Fruit fly (Drosophila melanogaster): ENCODE measurements around the gene lmgB.
A peak's percentile ranks its signal among the peaks of the same experiment; 100 is the strongest.

Gene lmgB

DNA sequence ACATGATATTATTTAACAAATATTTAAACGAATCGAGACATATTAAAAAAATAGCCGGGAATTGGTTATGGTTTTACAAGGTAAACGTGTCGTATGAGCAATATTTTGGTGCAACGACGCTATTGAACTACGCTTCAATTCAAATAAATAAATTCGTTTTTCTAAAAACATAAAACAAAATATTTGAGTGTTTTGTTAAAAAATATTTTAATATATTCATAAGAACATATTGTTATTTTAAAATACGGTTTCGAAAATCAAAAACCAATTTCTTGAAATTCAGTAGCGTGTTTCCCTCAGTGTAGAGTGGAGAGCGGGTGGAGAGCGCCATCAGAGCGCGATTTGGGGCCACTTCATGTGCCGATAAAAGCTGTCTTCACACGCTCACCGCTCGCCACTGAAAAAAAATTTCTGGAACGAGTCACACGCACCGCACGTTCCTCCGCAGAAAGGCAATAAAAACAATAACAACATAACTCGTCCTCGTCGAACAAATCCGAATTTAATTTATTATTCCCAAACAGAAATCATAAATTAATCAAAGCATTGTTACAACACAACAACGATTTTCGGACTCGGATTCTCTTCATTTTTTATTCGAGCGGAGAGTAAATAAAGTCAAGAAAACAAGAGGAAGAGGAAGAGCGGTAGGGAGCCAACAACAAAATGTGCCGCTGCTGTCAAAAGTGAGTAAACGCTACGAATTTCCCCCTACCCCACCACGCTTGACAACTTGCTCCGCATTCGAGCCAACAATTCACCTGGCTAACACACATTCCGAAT lies 7.2 kb upstream of the lmgB start (continued):
- TF ChIP-seq CG17359 (tag; optimal IDR thresholded peaks at IDR 0.05) (peak; percentile 91), fu2 (GFP tag; optimal IDR thresholded peaks at IDR 0.05) (peak; percentile 17), CG11723 (GFP tag; optimal IDR thresholded peaks at IDR 0.05) (peak; percentile 91), CG12659 (GFP tag; optimal IDR thresholded peaks at IDR 0.05) (peak; percentile 94), cato (GFP tag; optimal IDR thresholded peaks at IDR 0.05; ENCODE audit: borderline replicate concordance) (peak; percentile 86), ems (GFP tag; optimal IDR thresholded peaks at IDR 0.05) (peak; percentile 33), CG13287 (GFP tag; IDR thresholded peaks at IDR 0.05; ENCODE audit: partially characterized antibody) (no peak), ap (GFP tag; IDR thresholded peaks at IDR 0.05) (peak; percentile 56; the same call in 1 of the 2 replicates), nmo (GFP tag; optimal IDR thresholded peaks at IDR 0.05) (peak; percentile 97), CG7271 (tag; optimal IDR thresholded peaks at IDR 0.05) (no peak), Lpt (GFP tag; optimal IDR thresholded peaks at IDR 0.05) (no peak), unc-4 (GFP tag; IDR thresholded peaks at IDR 0.05; ENCODE audit: partially characterized antibody) (no peak), Mrtf (GFP tag; IDR thresholded peaks at IDR 0.05) (peak; percentile 71; the same call in 2 of the 3 replicates), CG16779 (GFP tag; IDR thresholded peaks at IDR 0.05) (no peak), tgo (GFP tag; IDR thresholded peaks at IDR 0.05) (peak; percentile 84), HHEX (GFP tag; optimal IDR thresholded peaks at IDR 0.05) (peak; percentile 94), Lhr (GFP tag; optimal IDR thresholded peaks at IDR 0.05) (peak; percentile 59), CG7357 (GFP tag; IDR thresholded peaks at IDR 0.05) (peak; percentile 78), grn (GFP tag; optimal IDR thresholded peaks at IDR 0.05) (no peak), Oaz (GFP tag; IDR thresholded peaks at IDR 0.05) (peak; percentile 67), CG4820 (GFP tag; optimal IDR thresholded peaks at IDR 0.05) (peak; percentile 85), CG17912 (GFP tag; optimal IDR thresholded peaks at IDR 0.05) (peak; percentile 72), wek (GFP tag; optimal IDR thresholded peaks at IDR 0.05) (no peak), CG13624 (GFP tag; optimal IDR thresholded peaks at IDR 0.05) (peak; percentile 28), Ets65A (GFP tag) (peak; percentile 94), Ada2b (GFP tag; IDR thresholded peaks at IDR 0.05) (peak; percentile 60), CG6654 (GFP tag; optimal IDR thresholded peaks at IDR 0.05) (peak; percentile 83), psq (GFP tag; optimal IDR thresholded peaks at IDR 0.05) (peak; percentile 76), PHDP (tag; optimal IDR thresholded peaks at IDR 0.05) (peak; percentile 94), Ets97D (GFP tag; optimal IDR thresholded peaks at IDR 0.05) (peak; percentile 19), CG10543 (GFP tag; optimal IDR thresholded peaks at IDR 0.05) (peak; percentile 91), CG1024 (GFP tag; IDR thresholded peaks at IDR 0.05) (no peak; the same call in 1 of the 2 replicates), MESR4 (GFP tag; optimal IDR thresholded peaks at IDR 0.05) (no peak), oc (tag; optimal IDR thresholded peaks at IDR 0.05) (peak; percentile 14), CG8388 (GFP tag; optimal IDR thresholded peaks at IDR 0.05) (peak; percentile 89), cwo (GFP tag; optimal IDR thresholded peaks at IDR 0.05) (peak; percentile 87), CG9215 (GFP tag; IDR thresholded peaks at IDR 0.05) (peak; percentile 84), caup (GFP tag; optimal IDR thresholded peaks at IDR 0.05; ENCODE audit: severe bottlenecking) (peak; percentile 93), H2.0 (GFP tag; IDR thresholded peaks at IDR 0.05) (peak; percentile 62), CG32532 (GFP tag; IDR thresholded peaks at IDR 0.05) (peak; percentile 79), CG10979 (tag; optimal IDR thresholded peaks at IDR 0.05) (peak; percentile 95), ken (GFP tag; IDR thresholded peaks at IDR 0.05) (no peak; the same call in none of the 3 replicates), CG17802 (tag; optimal IDR thresholded peaks at IDR 0.05) (peak; percentile 52), NC2α (GFP tag; optimal IDR thresholded peaks at IDR 0.05) (no peak), CG18011 (GFP tag; optimal IDR thresholded peaks at IDR 0.05) (peak; percentile 66), Hey (tag; optimal IDR thresholded peaks at IDR 0.05) (no peak), CG5953 (GFP tag; IDR thresholded peaks at IDR 0.05) (peak; percentile 29; the same call in 1 of the 2 replicates), lilli (GFP tag; optimal IDR thresholded peaks at IDR 0.05) (peak; percentile 78)
